Worm (Caenorhabditis elegans) whole organism, L3 larva: ENCODE measurements around the gene gon-1.

Experiments used
- aly-2 ChIP-seq: fragments of 150-350 bp; optimal IDR thresholded peaks from 2 replicates; lab custom pipeline; 2014; ENCODE audit warnings: missing biosample characterization, missing genetic modification characterization
- ama-1 ChIP-seq: fragments of 150-350 bp; optimal IDR thresholded peaks from 2 replicates; lab custom pipeline; 2018
- ceh-16 ChIP-seq: sonication (generic microtip); optimal IDR thresholded peaks from 2 replicates; lab custom pipeline; 2017; ENCODE audit warnings: missing biosample characterization, missing genetic modification characterization
- ceh-82 ChIP-seq: fragments of 150-350 bp; optimal IDR thresholded peaks from 2 replicates; lab custom pipeline; 2014; ENCODE audit warnings: missing biosample characterization, missing genetic modification characterization
- ceh-9 ChIP-seq: sonication (generic microtip); optimal IDR thresholded peaks from 2 replicates; lab custom pipeline; 2018; ENCODE audit warnings: missing biosample characterization, missing genetic modification characterization
- elt-2 ChIP-seq: sonication (generic microtip); optimal IDR thresholded peaks from 2 replicates; lab custom pipeline; 2016; ENCODE audit warnings: missing genetic modification reagents, mild to moderate bottlenecking, missing genetic modification characterization, missing compliant biosample characterization
- elt-3 ChIP-seq, 3 experiments: fragments of 150-350 bp in 1 of 3; sonication (generic microtip) in 2 of 3; optimal IDR thresholded peaks; 2 replicates in 2 of 3; 4 replicates in 1 of 3; lab custom pipeline; 2014 to 2017; ENCODE audit warnings: missing biosample characterization in 3 of 3, missing genetic modification characterization in 3 of 3
- fkh-10 ChIP-seq: sonication (generic microtip); optimal IDR thresholded peaks from 2 replicates; lab custom pipeline; 2017; ENCODE audit warnings: missing biosample characterization, missing genetic modification reagents, missing genetic modification characterization
- fkh-2 ChIP-seq: fragments of 150-350 bp; optimal IDR thresholded peaks from 2 replicates; lab custom pipeline; 2014; ENCODE audit warnings: missing biosample characterization, missing genetic modification reagents, missing genetic modification characterization
- fos-1 ChIP-seq: fragments of 150-350 bp; optimal IDR thresholded peaks from 2 replicates; lab custom pipeline; 2014; ENCODE audit warnings: missing biosample characterization, missing genetic modification characterization
- hmg-11 ChIP-seq: sonication (generic microtip); optimal IDR thresholded peaks from 2 replicates; lab custom pipeline; 2016; ENCODE audit warnings: missing genetic modification characterization, missing compliant biosample characterization
- jun-1 ChIP-seq: fragments of 150-350 bp; optimal IDR thresholded peaks from 2 replicates; lab custom pipeline; 2014; ENCODE audit warnings: missing biosample characterization, missing genetic modification reagents, missing genetic modification characterization
- lin-15B ChIP-seq: fragments of 150-350 bp; optimal IDR thresholded peaks from 2 replicates; lab custom pipeline; 2014; ENCODE audit warnings: missing biosample characterization, missing genetic modification characterization
- lsy-12 ChIP-seq: sonication (generic microtip); optimal IDR thresholded peaks from 2 replicates; lab custom pipeline; 2016; ENCODE audit warnings: mild to moderate bottlenecking, missing genetic modification characterization, missing compliant biosample characterization
- mml-1 ChIP-seq: fragments of 150-350 bp; sonication (generic microtip); optimal IDR thresholded peaks from 3 replicates; lab custom pipeline; 2014; ENCODE audit warnings: missing biosample characterization, missing genetic modification characterization
- nfya-1 ChIP-seq: sonication (generic microtip); optimal IDR thresholded peaks from 2 replicates; lab custom pipeline; 2017; ENCODE audit warnings: missing genetic modification characterization, mild to moderate bottlenecking, missing compliant biosample characterization, antibody characterized with exemption, moderate library complexity; ENCODE audit not compliant: insufficient read depth
- nhr-12 ChIP-seq: fragments of 150-350 bp; optimal IDR thresholded peaks from 2 replicates; lab custom pipeline; 2014; ENCODE audit warnings: missing biosample characterization, missing genetic modification characterization
- nhr-23 ChIP-seq: fragments of 150-350 bp; optimal IDR thresholded peaks from 2 replicates; lab custom pipeline; 2014; ENCODE audit warnings: missing biosample characterization, missing genetic modification reagents, missing genetic modification characterization
- nhr-237 ChIP-seq: fragments of 150-350 bp; optimal IDR thresholded peaks from 2 replicates; lab custom pipeline; 2014; ENCODE audit warnings: missing biosample characterization, missing genetic modification characterization
- nhr-28 ChIP-seq: fragments of 150-350 bp; optimal IDR thresholded peaks from 2 replicates; lab custom pipeline; 2014; ENCODE audit warnings: missing biosample characterization, missing genetic modification characterization
- nhr-76 ChIP-seq: fragments of 150-350 bp; sonication (generic microtip); optimal IDR thresholded peaks from 5 replicates; lab custom pipeline; 2014; ENCODE audit warnings: missing biosample characterization, missing genetic modification characterization
- nhr-77 ChIP-seq: fragments of 150-350 bp; optimal IDR thresholded peaks from 2 replicates; lab custom pipeline; 2014; ENCODE audit warnings: missing biosample characterization, missing genetic modification characterization
- pha-4 ChIP-seq: fragments of 150-350 bp; optimal IDR thresholded peaks from 2 replicates; lab custom pipeline; 2014; ENCODE audit warnings: missing biosample characterization, missing genetic modification reagents, missing genetic modification characterization
- pqm-1 ChIP-seq: fragments of 150-350 bp; optimal IDR thresholded peaks from 2 replicates; lab custom pipeline; 2017; ENCODE audit warnings: missing biosample characterization, missing genetic modification characterization, inconsistent platforms
- skn-1 ChIP-seq: fragments of 150-350 bp; optimal IDR thresholded peaks from 2 replicates; lab custom pipeline; 2014; ENCODE audit warnings: missing biosample characterization, missing genetic modification characterization
- snpc-4 ChIP-seq: fragments of 150-350 bp; optimal IDR thresholded peaks from 2 replicates; lab custom pipeline; 2014; ENCODE audit warnings: missing biosample characterization, missing genetic modification characterization
- ztf-4 ChIP-seq: fragments of 150-350 bp; optimal IDR thresholded peaks from 2 replicates; lab custom pipeline; 2014; ENCODE audit warnings: missing biosample characterization, missing genetic modification characterization

gon-1 gene

ce11 chrIV:9994895-9995394, 41.7 kb upstream of the gon-1 start, which contains the start of gene uba-1 (continued):
- TF ChIP-seq nhr-23 (tag; lab: Kevin White, UChicago), result peak; percentile 62
- peak; percentile 46 for TF ChIP-seq elt-2 (tag; lab: Kevin White, UChicago)
- peak; percentile 49 for TF ChIP-seq ztf-4 (tag; lab: Kevin White, UChicago)
- no peak for TF ChIP-seq nhr-76 (tag; lab: Kevin White, UChicago)

ce11 chrIV:9993403-9994132, 40.3 kb upstream of the gon-1 start:
- TF ChIP-seq pha-4, result peak; percentile 67
- peak; percentile 61 for TF ChIP-seq ama-1 (lab: Kevin White, UChicago)
- peak; percentile 20 for TF ChIP-seq hmg-11 (tag; lab: Kevin White, UChicago)
- no peak for TF ChIP-seq mml-1
- TF ChIP-seq elt-2 (tag; lab: Kevin White, UChicago), result peak; percentile 31
- TF ChIP-seq skn-1 (tag; lab: Kevin White, UChicago), result peak; percentile 79

ce11 chrIV:9989416-9989815, 36.2 kb upstream of the gon-1 start:
- TF ChIP-seq fkh-10 (GFP tag; lab: Kevin White, UChicago) (no peak), elt-2 (tag; lab: Kevin White, UChicago) (peak; percentile 2), fkh-2 (tag; lab: Kevin White, UChicago) (no peak), lsy-12 (tag; lab: Kevin White, UChicago) (peak; percentile 12)

- TF ChIP-seq mml-1 (no peak), nhr-77 (no peak), nhr-28 (tag; lab: Kevin White, UChicago) (no peak), ceh-16 (tag; lab: Kevin White, UChicago) (no peak), snpc-4 (no peak), aly-2 (tag; lab: Kevin White, UChicago) (no peak), ztf-4 (tag; lab: Kevin White, UChicago) (no peak), ceh-82 (tag; lab: Kevin White, UChicago) (no peak), nhr-237 (no peak), fkh-2 (tag; lab: Kevin White, UChicago) (no peak)
Observed at ce11 chrIV:9982895-9983294, 29.7 kb upstream of the gon-1 start, which contains the start of gene mam-2. Gene mam-2, plus strand, starts transcription at chrIV:9983195.

ce11 chrIV:9982226-9982794, 29.1 kb upstream of the gon-1 start, which contains the start of gene rrp-1:
Gene rrp-1, minus strand, starts transcription at chrIV:9982276.
- TF ChIP-seq elt-3 (tag; optimal IDR thresholded peaks at IDR 0.05; lab: Kevin White, UChicago) (no peak), nhr-12 (tag; lab: Kevin White, UChicago) (no peak), nfya-1 (tag; lab: Kevin White, UChicago) (peak; percentile 6), lin-15B (peak; percentile 4)

- no peak for TF ChIP-seq skn-1 (tag; lab: Kevin White, UChicago)
- TF ChIP-seq, all 47 proteins: peak for 0
Observed at ce11 chrIV:9977602-9978172, 24.5 kb upstream of the gon-1 start, which contains the start of gene dhp-2. Gene dhp-2, plus strand, starts transcription at chrIV:9978122.

ce11 chrIV:9976284-9976683, 23.1 kb upstream of the gon-1 start, which contains the start of gene C47E12.14:
Gene C47E12.14, minus strand, starts transcription at chrIV:9976384.
- TF ChIP-seq ceh-82 (tag; lab: Kevin White, UChicago) (no peak), lsy-12 (tag; lab: Kevin White, UChicago) (no peak), fos-1 (tag; lab: Kevin White, UChicago) (no peak), elt-3 (tag; optimal IDR thresholded peaks at IDR 0.05; lab: Kevin White, UChicago) (no peak), pqm-1 (tag; lab: Kevin White, UChicago) (no peak), lin-15B (no peak), ceh-9 (tag; lab: Kevin White, UChicago) (no peak), nhr-77 (no peak), jun-1 (tag; lab: Kevin White, UChicago) (no peak)
